Fruit fly (Drosophila melanogaster): ENCODE measurements around the gene geko.
A peak's percentile ranks its signal among the peaks of the same experiment; 100 is the strongest.

dm6 chr3L:18154140-18154539 is 14.9 kb downstream of the geko start:
- TF ChIP-seq cnc (optimal IDR thresholded peaks at IDR 0.05) (no peak), CG33017 (tag; optimal IDR thresholded peaks at IDR 0.05) (no peak), kay (GFP tag; ENCODE audit: borderline replicate concordance) (no peak), cic (GFP tag; optimal IDR thresholded peaks at IDR 0.05) (no peak), Mnt (GFP tag; optimal IDR thresholded peaks at IDR 0.05) (no peak), CG1620 (GFP tag; optimal IDR thresholded peaks at IDR 0.05) (no peak), CG14711 (tag; optimal IDR thresholded peaks at IDR 0.05) (peak; percentile 32), CG7101 (tag; optimal IDR thresholded peaks at IDR 0.05) (no peak), ovo (GFP tag; optimal IDR thresholded peaks at IDR 0.05) (no peak), tj (GFP tag; optimal IDR thresholded peaks at IDR 0.05) (no peak), CG11617 (GFP tag; optimal IDR thresholded peaks at IDR 0.05) (no peak), Crg-1 (GFP tag; optimal IDR thresholded peaks at IDR 0.05) (no peak)

Data from whole organism, adult.